Fruit fly (Drosophila melanogaster) whole organism, embryonic: ENCODE results near the gene Gr61a.

Source experiments
- Antp ChIP-seq: fragments of 200-800 bp; sonication (Bioruptor generic); optimal IDR thresholded peaks from 3 replicates; lab custom pipeline; 2016; ENCODE audit warnings: missing biosample characterization, missing genetic modification characterization
- BEAF-32 ChIP-seq: fragments of 200-800 bp; sonication (Bioruptor generic); optimal IDR thresholded peaks from 3 replicates; lab custom pipeline; 2017; ENCODE audit warnings: missing biosample characterization, missing genetic modification characterization, mild to moderate bottlenecking, moderate library complexity, missing genetic modification reagents
- Blimp-1 ChIP-seq: fragments of 200-800 bp; sonication (Bioruptor generic); optimal IDR thresholded peaks from 3 replicates; lab custom pipeline; 2018; ENCODE audit warnings: missing biosample characterization, missing genetic modification characterization, mild to moderate bottlenecking, moderate library complexity, missing genetic modification reagents
- CG10267 ChIP-seq: fragments of 200-800 bp; sonication (Bioruptor generic); optimal IDR thresholded peaks from 2 replicates; lab custom pipeline; 2018; ENCODE audit warnings: missing biosample characterization, mild to moderate bottlenecking, missing genetic modification characterization, moderate library complexity
- CG10431 ChIP-seq: fragments of 200-800 bp; sonication (Bioruptor generic); optimal IDR thresholded peaks from 3 replicates; lab custom pipeline; 2018; ENCODE audit warnings: missing biosample characterization, mild to moderate bottlenecking, missing genetic modification characterization
- CG10462 ChIP-seq: fragments of 200-800 bp; sonication (Bioruptor generic); optimal IDR thresholded peaks from 2 replicates; lab custom pipeline; 2016; ENCODE audit warnings: missing biosample characterization, missing genetic modification characterization
- CG10543 ChIP-seq: fragments of 200-800 bp; sonication (Bioruptor generic); optimal IDR thresholded peaks from 3 replicates; lab custom pipeline; 2017; ENCODE audit warnings: missing biosample characterization, mild to moderate bottlenecking, missing genetic modification characterization, moderate library complexity
- CG10959 ChIP-seq: fragments of 200-800 bp; sonication (Bioruptor generic); IDR thresholded peaks from 2 replicates; pipeline ENCODE4 v1.3.6; 2022; ENCODE audit warnings: missing biosample characterization, missing genetic modification characterization
- CG13287 ChIP-seq: fragments of 200-800 bp; sonication (Bioruptor generic); IDR thresholded peaks from 2 replicates; pipeline ENCODE4 v1.3.6; 2022; ENCODE audit warnings: missing biosample characterization, missing genetic modification characterization; ENCODE audit not compliant: partially characterized antibody
- CG18476 ChIP-seq: fragments of 200-800 bp; sonication (Bioruptor generic); optimal IDR thresholded peaks from 2 replicates; lab custom pipeline; 2016; ENCODE audit warnings: missing biosample characterization, mild to moderate bottlenecking, missing genetic modification characterization
- CG2678 ChIP-seq: fragments of 200-800 bp; sonication (Bioruptor generic); optimal IDR thresholded peaks from 3 replicates; lab custom pipeline; 2019; ENCODE audit warnings: missing biosample characterization, mild to moderate bottlenecking, missing genetic modification characterization, moderate library complexity
- CG30431 ChIP-seq: fragments of 200-800 bp; sonication (Bioruptor generic); optimal IDR thresholded peaks from 2 replicates; lab custom pipeline; 2017; ENCODE audit warnings: missing biosample characterization, missing genetic modification characterization
- CG31388 ChIP-seq: fragments of 200-800 bp; sonication (Bioruptor generic); optimal IDR thresholded peaks from 2 replicates; lab custom pipeline; 2016; ENCODE audit warnings: missing biosample characterization, missing genetic modification characterization
- CG4730 ChIP-seq: fragments of 200-800 bp; sonication (Bioruptor generic); IDR thresholded peaks from 2 replicates; pipeline ENCODE4 v1.3.6; 2022; ENCODE audit warnings: missing biosample characterization, missing genetic modification characterization
- CG5953 ChIP-seq: fragments of 200-800 bp; sonication (Bioruptor generic); IDR thresholded peaks from 2 replicates; pipeline ENCODE4 v1.3.6; 2022; ENCODE audit warnings: missing biosample characterization, missing genetic modification characterization
- CG7372 ChIP-seq: fragments of 200-800 bp; sonication (Bioruptor generic); IDR thresholded peaks from 2 replicates; pipeline ENCODE4 v1.3.6; 2022; ENCODE audit warnings: missing biosample characterization, missing genetic modification characterization
- CG7839 ChIP-seq: fragments of 200-800 bp; sonication (Bioruptor generic); optimal IDR thresholded peaks from 3 replicates; lab custom pipeline; 2018; ENCODE audit warnings: missing biosample characterization, mild to moderate bottlenecking, missing genetic modification characterization, moderate library complexity
- CG8281 ChIP-seq: fragments of 200-800 bp; sonication (Bioruptor generic); optimal IDR thresholded peaks from 2 replicates; lab custom pipeline; 2018; ENCODE audit warnings: missing biosample characterization, mild to moderate bottlenecking, missing genetic modification characterization, moderate library complexity
- Chrac-16 ChIP-seq: fragments of 200-800 bp; sonication (Bioruptor generic); optimal IDR thresholded peaks from 3 replicates; lab custom pipeline; 2016; ENCODE audit warnings: missing biosample characterization, missing genetic modification characterization
- Dip3 ChIP-seq: fragments of 200-800 bp; sonication (Bioruptor generic); optimal IDR thresholded peaks from 3 replicates; lab custom pipeline; 2016; ENCODE audit warnings: missing biosample characterization, missing genetic modification characterization
- Dref ChIP-seq: fragments of 200-800 bp; sonication (Bioruptor generic); IDR thresholded peaks from 2 replicates; pipeline ENCODE4 v1.3.6; 2022; ENCODE audit warnings: missing biosample characterization, missing genetic modification characterization
- Gsc ChIP-seq: fragments of 200-800 bp; sonication (Bioruptor generic); IDR thresholded peaks from 2 replicates; pipeline ENCODE4 v1.3.6; 2022; ENCODE audit warnings: missing biosample characterization, missing genetic modification characterization
- HLHmδ ChIP-seq: fragments of 200-800 bp; sonication (Bioruptor generic); optimal IDR thresholded peaks from 2 replicates; lab custom pipeline; 2018; ENCODE audit warnings: missing biosample characterization, mild to moderate bottlenecking, missing genetic modification characterization, moderate library complexity
- Lpt ChIP-seq: fragments of >200 bp; optimal IDR thresholded peaks from 2 replicates; lab custom pipeline; 2018; ENCODE audit warnings: missing biosample characterization, missing genetic modification characterization
- Mes4 ChIP-seq: fragments of 200-800 bp; sonication (Bioruptor generic); optimal IDR thresholded peaks from 2 replicates; lab custom pipeline; 2016; ENCODE audit warnings: missing biosample characterization, missing genetic modification characterization
- NK7.1 ChIP-seq: fragments of 200-800 bp; sonication (Bioruptor generic); optimal IDR thresholded peaks from 3 replicates; lab custom pipeline; 2016; ENCODE audit warnings: missing biosample characterization, missing genetic modification characterization
- Neu2 ChIP-seq: fragments of 200-800 bp; sonication (Bioruptor generic); optimal IDR thresholded peaks from 3 replicates; lab custom pipeline; 2016; ENCODE audit warnings: missing biosample characterization, missing genetic modification characterization, borderline replicate concordance
- Oaz ChIP-seq: fragments of 200-800 bp; sonication (Bioruptor generic); IDR thresholded peaks from 2 replicates; pipeline ENCODE4 v1.3.6; 2022; ENCODE audit warnings: missing biosample characterization, missing genetic modification characterization
- PHDP ChIP-seq: fragments of 200-800 bp; sonication (Bioruptor generic); optimal IDR thresholded peaks from 3 replicates; lab custom pipeline; 2018; ENCODE audit warnings: missing biosample characterization, mild to moderate bottlenecking, missing genetic modification characterization, moderate library complexity
- Tbp ChIP-seq: fragments of >200 bp; optimal IDR thresholded peaks from 2 replicates; lab custom pipeline; 2018; ENCODE audit warnings: missing biosample characterization, missing genetic modification characterization
- bbx ChIP-seq: fragments of 200-800 bp; sonication (Bioruptor generic); IDR thresholded peaks from 2 replicates; pipeline ENCODE4 v1.3.6; 2022; ENCODE audit warnings: missing biosample characterization, missing genetic modification characterization; ENCODE audit not compliant: partially characterized antibody
- bigmax ChIP-seq: fragments of 200-800 bp; sonication (Bioruptor generic); optimal IDR thresholded peaks from 2 replicates; lab custom pipeline; 2018; ENCODE audit warnings: missing biosample characterization, mild to moderate bottlenecking, missing genetic modification characterization
- dysf ChIP-seq: fragments of 200-800 bp; sonication (Bioruptor generic); IDR thresholded peaks from 3 replicates; pipeline ENCODE4 v1.3.6; 2022; ENCODE audit warnings: missing biosample characterization, missing genetic modification characterization
- esg ChIP-seq: fragments of 200-800 bp; sonication (Bioruptor generic); conservative IDR thresholded peaks from 2 replicates; pipeline ENCODE4 v1.3.6; 2022; ENCODE audit warnings: missing biosample characterization, missing genetic modification characterization
- gcm ChIP-seq: fragments of 200-800 bp; sonication (Bioruptor generic); optimal IDR thresholded peaks from 2 replicates; lab custom pipeline; 2019; ENCODE audit warnings: missing biosample characterization, mild to moderate bottlenecking, missing genetic modification characterization, moderate library complexity
- grau ChIP-seq: fragments of 200-800 bp; optimal IDR thresholded peaks from 3 replicates; lab custom pipeline; 2019; ENCODE audit warnings: missing biosample characterization, mild to moderate bottlenecking, missing genetic modification characterization, moderate library complexity
- gsb ChIP-seq: fragments of 200-800 bp; sonication (Bioruptor generic); IDR thresholded peaks from 2 replicates; pipeline ENCODE4 v1.3.6; 2022; ENCODE audit warnings: missing biosample characterization, missing genetic modification characterization
- her ChIP-seq: fragments of 200-800 bp; sonication (Bioruptor generic); optimal IDR thresholded peaks from 2 replicates; lab custom pipeline; 2016; ENCODE audit warnings: missing biosample characterization, missing genetic modification characterization
- insv ChIP-seq, 2 experiments: fragments of 200-800 bp; sonication (Bioruptor generic); optimal IDR thresholded peaks; 3 replicates each; lab custom pipeline; 2016 to 2018; ENCODE audit warnings: missing biosample characterization in 2 of 2, missing genetic modification characterization in 2 of 2
- nerfin-1 ChIP-seq: fragments of 200-800 bp; sonication (Bioruptor generic); optimal IDR thresholded peaks from 3 replicates; lab custom pipeline; 2019; ENCODE audit warnings: missing biosample characterization, mild to moderate bottlenecking, missing genetic modification characterization, moderate library complexity
- sd ChIP-seq: fragments of 200-800 bp; sonication (Bioruptor generic); optimal IDR thresholded peaks from 3 replicates; lab custom pipeline; 2018; ENCODE audit warnings: missing biosample characterization, mild to moderate bottlenecking, missing genetic modification characterization, moderate library complexity
- sens ChIP-seq: fragments of 200-800 bp; sonication (Bioruptor generic); peaks from one replicate; lab custom pipeline; 2016; ENCODE audit warnings: missing biosample characterization, missing genetic modification characterization
- slp2 ChIP-seq: fragments of 200-800 bp; sonication (Bioruptor generic); optimal IDR thresholded peaks from 2 replicates; lab custom pipeline; 2016; ENCODE audit warnings: missing biosample characterization, missing genetic modification characterization
- so ChIP-seq: fragments of 200-800 bp; sonication (Bioruptor generic); IDR thresholded peaks from 3 replicates; pipeline ENCODE4 v1.3.6; 2022; ENCODE audit warnings: missing biosample characterization, missing genetic modification characterization
- sug ChIP-seq: fragments of 200-800 bp; optimal IDR thresholded peaks from 2 replicates; lab custom pipeline; 2019; ENCODE audit warnings: missing biosample characterization, mild to moderate bottlenecking, missing genetic modification characterization, moderate library complexity
- tin ChIP-seq: fragments of 200-800 bp; sonication (Bioruptor generic); optimal IDR thresholded peaks from 3 replicates; lab custom pipeline; 2016; ENCODE audit warnings: missing biosample characterization, missing genetic modification characterization
- tio ChIP-seq: fragments of 200-800 bp; sonication (Bioruptor generic); optimal IDR thresholded peaks from 2 replicates; lab custom pipeline; 2017; ENCODE audit warnings: missing biosample characterization, missing genetic modification characterization, inconsistent platforms
- wdn ChIP-seq: fragments of 200-800 bp; sonication (Bioruptor generic); IDR thresholded peaks from 2 replicates; pipeline ENCODE4 v1.3.6; 2022; ENCODE audit warnings: missing biosample characterization, missing genetic modification characterization
- wek ChIP-seq: fragments of 200-800 bp; sonication (Bioruptor generic); optimal IDR thresholded peaks from 3 replicates; lab custom pipeline; 2018; ENCODE audit warnings: missing biosample characterization, mild to moderate bottlenecking, missing genetic modification characterization, moderate library complexity
- zen2 ChIP-seq: fragments of 200-800 bp; sonication (Bioruptor generic); IDR thresholded peaks from 3 replicates; pipeline ENCODE4 v1.3.6; 2022; ENCODE audit warnings: missing biosample characterization, missing genetic modification characterization; ENCODE audit not compliant: partially characterized antibody

The Gr61a gene

DNA sequence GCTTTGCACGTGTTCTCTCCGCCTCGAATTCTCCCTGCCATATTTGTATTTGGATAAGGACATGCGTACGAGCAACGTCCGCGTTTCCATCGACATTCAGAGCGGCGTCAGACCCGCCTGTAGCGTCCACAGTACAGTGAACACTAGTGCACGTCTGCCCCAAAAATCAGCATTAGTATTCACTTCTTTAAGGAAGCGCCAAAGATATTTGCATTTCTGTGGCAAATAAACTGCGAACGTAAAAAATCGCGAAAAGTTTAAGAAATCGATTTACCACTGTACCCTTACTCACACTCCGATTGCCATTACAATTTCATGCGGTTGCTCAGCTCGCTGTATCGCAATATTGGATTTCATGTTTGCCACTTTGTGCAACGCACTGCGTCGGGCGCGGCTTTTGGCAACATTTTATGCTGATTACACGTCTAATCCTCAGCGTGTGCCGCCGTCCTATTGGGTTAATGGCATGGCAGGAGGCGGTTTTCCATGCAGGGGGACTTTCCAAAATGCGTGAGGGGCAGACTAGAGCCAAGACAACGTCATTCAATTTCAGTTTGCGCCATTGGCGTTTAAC lies 38.5 kb upstream of the Gr61a start (continued):
- TF ChIP-seq CG10543 (GFP tag; lab: Kevin White, UChicago) (peak; percentile 84), CG18476 (GFP tag; lab: Kevin White, UChicago) (peak; percentile 63), CG10462 (GFP tag; lab: Kevin White, UChicago) (peak; percentile 63), Antp (GFP tag; lab: Kevin White, UChicago) (peak; percentile 93), dysf (GFP tag; lab: Robert Waterston, UW) (peak; percentile 94), CG13287 (GFP tag; lab: Robert Waterston, UW) (no peak), CG5953 (GFP tag; lab: Robert Waterston, UW) (peak; percentile 84), Mes4 (peak; percentile 74), CG7839 (tag; lab: Kevin White, UChicago) (peak; percentile 89), NK7.1 (GFP tag; lab: Kevin White, UChicago) (peak; percentile 67), CG10959 (peak; percentile 92), grau (peak; percentile 97), CG2678 (tag; lab: Kevin White, UChicago) (peak; percentile 88), gcm (GFP tag; lab: Kevin White, UChicago) (peak; percentile 85), CG10431 (GFP tag; lab: Kevin White, UChicago) (peak; percentile 57), CG31388 (GFP tag; lab: Kevin White, UChicago) (peak; percentile 55), Chrac-16 (GFP tag; lab: Kevin White, UChicago) (peak; percentile 84), Dip3 (GFP tag; lab: Kevin White, UChicago) (peak; percentile 82), Neu2 (no peak), Oaz (peak; percentile 80), CG10267 (tag; lab: Kevin White, UChicago) (peak; percentile 69), nerfin-1 (tag; lab: Kevin White, UChicago) (peak; percentile 79), tin (GFP tag; lab: Kevin White, UChicago) (peak; percentile 88), sug (tag; lab: Kevin White, UChicago) (peak; percentile 76), zen2 (GFP tag; lab: Robert Waterston, UW) (no peak), Dref (GFP tag; lab: Robert Waterston, UW) (peak; percentile 30; the same call in 1 of the 2 replicates), bigmax (GFP tag; lab: Kevin White, UChicago) (no peak), Tbp (no peak), PHDP (tag; lab: Kevin White, UChicago) (peak; percentile 87), her (GFP tag; lab: Kevin White, UChicago) (peak; percentile 92), insv (GFP tag; optimal IDR thresholded peaks at IDR 0.05; lab: Kevin White, UChicago) (no peak), CG7372 (GFP tag; lab: Robert Waterston, UW) (peak; percentile 84), bbx (GFP tag; lab: Robert Waterston, UW) (no peak), Gsc (GFP tag; lab: Robert Waterston, UW) (peak; percentile 77), Blimp-1 (GFP tag; lab: Kevin White, UChicago) (peak; percentile 79), tio (peak; percentile 75), wek (GFP tag; lab: Kevin White, UChicago) (peak; percentile 81), wdn (GFP tag; lab: Robert Waterston, UW) (peak; percentile 86), CG30431 (GFP tag; lab: Kevin White, UChicago) (peak; percentile 88), BEAF-32 (GFP tag; lab: Kevin White, UChicago) (no peak), CG8281 (tag; lab: Kevin White, UChicago) (peak; percentile 65), Lpt (GFP tag; lab: Kevin White, UChicago) (no peak), slp2 (GFP tag; lab: Kevin White, UChicago) (peak; percentile 87), esg (GFP tag; lab: Robert Waterston, UW) (peak; percentile 90), sd (tag; lab: Kevin White, UChicago) (peak; percentile 64), gsb (GFP tag; lab: Robert Waterston, UW) (peak; percentile 68), CG4730 (GFP tag; lab: Robert Waterston, UW) (peak; percentile 74), sens (GFP tag; lab: Kevin White, UChicago) (peak; percentile 99), so (GFP tag; lab: Robert Waterston, UW) (peak; percentile 91), HLHmδ (GFP tag; lab: Kevin White, UChicago) (no peak)
